Fruit fly (Drosophila melanogaster) whole organism: ENCODE measurements around the gene dy.

Experiments used
- CG8478 ChIP-seq: fragments of >200 bp; optimal IDR thresholded peaks from 2 replicates; lab custom pipeline; 2018; ENCODE audit warnings: inconsistent platforms
- Dll ChIP-seq: fragments of >200 bp; optimal IDR thresholded peaks from 2 replicates; lab custom pipeline; 2017
- pan ChIP-seq: fragments of >200 bp; optimal IDR thresholded peaks from 2 replicates; lab custom pipeline; 2017
- usp ChIP-seq: fragments of >200 bp; optimal IDR thresholded peaks from 2 replicates; lab custom pipeline; 2017; ENCODE audit warnings: missing biosample characterization, missing genetic modification characterization, mixed read lengths

dm6 chrX:11816434-11816948, 37.9 kb upstream of the dy start, which contains the start of the genes CG1578 and rudhira:
- TF ChIP-seq Dll (no peak), pan (lab: Kevin White, UChicago) (no peak), usp (GFP tag; lab: Kevin White, UChicago) (no peak), CG8478 (lab: Kevin White, UChicago) (no peak)
